Worm (Caenorhabditis elegans) whole organism, mixed stage, embryonic: ENCODE results near the gene F19B2.7.

Experiments
- blmp-1 ChIP-seq: fragments of 150-350 bp; optimal IDR thresholded peaks from 2 replicates; lab custom pipeline; 2014; ENCODE audit warnings: missing biosample characterization, missing genetic modification characterization
- elt-3 ChIP-seq: fragments of 150-350 bp; optimal IDR thresholded peaks from 2 replicates; lab custom pipeline; 2014; ENCODE audit warnings: missing biosample characterization, missing genetic modification characterization
- ham-2 ChIP-seq: fragments of 200-800 bp; sonication (Bioruptor generic); optimal IDR thresholded peaks from 2 replicates; lab custom pipeline; 2018; ENCODE audit warnings: mild to moderate bottlenecking, missing genetic modification characterization, missing compliant biosample characterization
- lsy-2 ChIP-seq: fragments of 150-350 bp; optimal IDR thresholded peaks from 2 replicates; lab custom pipeline; 2014; ENCODE audit warnings: missing biosample characterization, missing genetic modification characterization
- nhr-12 ChIP-seq: fragments of 150-350 bp; optimal IDR thresholded peaks from 2 replicates; lab custom pipeline; 2014; ENCODE audit warnings: missing biosample characterization, missing genetic modification characterization
- nhr-2 ChIP-seq: fragments of 150-350 bp; optimal IDR thresholded peaks from 2 replicates; lab custom pipeline; 2014; ENCODE audit warnings: missing biosample characterization, missing genetic modification characterization
- nhr-237 ChIP-seq: fragments of 150-350 bp; optimal IDR thresholded peaks from 2 replicates; lab custom pipeline; 2014; ENCODE audit warnings: missing biosample characterization, missing genetic modification characterization
- snpc-4 ChIP-seq: fragments of 150-350 bp; optimal IDR thresholded peaks from 2 replicates; lab custom pipeline; 2014; ENCODE audit warnings: missing biosample characterization, missing genetic modification characterization

ce11 chrV:20182311-20182710 lies 30.8 kb downstream of the F19B2.7 start:
- no peak for TF ChIP-seq ham-2 (GFP tag; lab: Kevin White, UChicago)
- no peak for TF ChIP-seq elt-3 (tag; lab: Kevin White, UChicago)
- no peak for TF ChIP-seq blmp-1 (tag; lab: Kevin White, UChicago)
- no peak for TF ChIP-seq nhr-237 (tag; lab: Kevin White, UChicago)
- TF ChIP-seq nhr-12 (tag; lab: Kevin White, UChicago): no peak
- TF ChIP-seq snpc-4 (tag; lab: Kevin White, UChicago): no peak
- TF ChIP-seq nhr-2 (tag; lab: Kevin White, UChicago): no peak
- TF ChIP-seq lsy-2 (tag; lab: Kevin White, UChicago): no peak
